Worm (Caenorhabditis elegans): ENCODE data around the gene glb-27.

Gene glb-27

DNA sequence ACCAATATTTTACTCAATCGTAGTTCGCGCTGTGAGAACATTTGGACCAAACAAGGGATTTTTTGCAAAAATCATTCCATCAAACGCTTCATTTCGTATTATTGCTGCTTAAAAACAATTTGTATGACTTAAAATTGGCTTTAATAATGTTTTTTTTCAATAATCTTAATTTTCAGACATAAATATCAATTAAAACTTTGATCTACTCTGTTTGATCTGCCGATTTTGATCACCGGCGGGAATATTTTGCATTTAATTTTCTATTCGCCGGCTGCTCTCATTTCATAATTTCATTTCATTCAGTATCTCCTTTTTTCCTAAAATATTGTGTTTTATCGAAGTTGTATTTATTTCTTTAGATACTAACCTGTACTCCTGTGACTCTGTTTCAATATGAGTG is 19.1 kb upstream of the glb-27 start, which contains the start of gene puf-5 (continued):
- no peak for TF ChIP-seq egrh-3 (GFP tag; IDR thresholded peaks at IDR 0.05)
- TF ChIP-seq cebp-2 (GFP tag; IDR thresholded peaks at IDR 0.05) = no peak
- TF ChIP-seq madf-3 (GFP tag; IDR thresholded peaks at IDR 0.05) = no peak
- no peak for TF ChIP-seq egl-18 (GFP tag; IDR thresholded peaks at IDR 0.05)

- no peak for TF ChIP-seq rcor-1 (GFP tag; IDR thresholded peaks at IDR 0.05)
- TF ChIP-seq zfh-2 (GFP tag; conservative IDR thresholded peaks at IDR 0.05) = no peak
- TF ChIP-seq B0019.2 (GFP tag; conservative IDR thresholded peaks at IDR 0.05) = no peak
- TF ChIP-seq Y67H2A.10 (GFP tag; conservative IDR thresholded peaks at IDR 0.05) = no peak
- TF ChIP-seq ztf-28 (GFP tag; IDR thresholded peaks at IDR 0.05) = no peak
- no peak for TF ChIP-seq ztf-6 (GFP tag; IDR thresholded peaks at IDR 0.05)
- no peak for TF ChIP-seq F52B5.7 (tag; optimal IDR thresholded peaks at IDR 0.05)
- TF ChIP-seq ztf-22 (GFP tag; optimal IDR thresholded peaks at IDR 0.05) = no peak
- no peak for TF ChIP-seq lag-1 (GFP tag; IDR thresholded peaks at IDR 0.05)
- no peak for TF ChIP-seq lsl-1 (GFP tag; optimal IDR thresholded peaks at IDR 0.05)
- no peak for TF ChIP-seq F22D6.2 (tag; optimal IDR thresholded peaks at IDR 0.05)
- no peak for TF ChIP-seq mxl-1 (tag; optimal IDR thresholded peaks at IDR 0.05)
- TF ChIP-seq ztf-26 (tag; optimal IDR thresholded peaks at IDR 0.05) = no peak
- no peak for TF ChIP-seq lsy-27 (tag; optimal IDR thresholded peaks at IDR 0.05; ENCODE audit: borderline replicate concordance, insufficient read depth)
These were observed 17.0 kb upstream of the glb-27 start, which contains the start of gene F54C9.7 for ce11 chrII:8573044-8573443. Gene F54C9.7, plus strand, starts transcription at chrII:8573344.

DNA sequence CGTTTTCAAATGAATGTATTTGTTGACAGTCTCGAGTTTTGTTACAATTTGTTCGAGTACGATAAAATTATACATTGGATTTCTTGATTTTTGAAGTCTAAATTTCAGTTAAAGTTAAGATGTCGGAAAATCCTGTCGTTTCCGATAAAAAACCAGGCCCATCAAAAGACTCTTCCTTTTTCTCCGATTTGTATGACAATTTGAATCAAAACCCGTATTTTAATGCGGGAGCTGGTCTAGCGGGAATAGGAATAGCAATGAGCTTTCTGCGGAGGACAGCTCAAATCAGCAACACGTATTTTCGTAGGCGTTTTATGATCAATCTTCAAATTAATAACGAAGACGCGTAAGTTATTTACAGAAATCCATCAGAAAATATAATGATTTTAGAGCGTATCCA is 14.9 kb upstream of the glb-27 start, which contains the start of gene bcs-1:
Gene bcs-1, plus strand, starts transcription at position 109 of the 400 bp plus-strand sequence.
- TF ChIP-seq ceh-91 (GFP tag; IDR thresholded peaks at IDR 0.05) (0 out of 2 replicates have a peak, but pooled peaks have one; percentile 10), ekl-4 (GFP tag; IDR thresholded peaks at IDR 0.05) (0 out of 2 replicates have a peak, but pooled peaks have one; percentile 20), cebp-1 (GFP tag; IDR thresholded peaks at IDR 0.05) (no peak), cebp-1 (tag; optimal IDR thresholded peaks at IDR 0.05) (no peak), mcd-1 (GFP tag; IDR thresholded peaks at IDR 0.05) (no peak), F33H1.4 (GFP tag; IDR thresholded peaks at IDR 0.05) (peak; percentile 19), B0336.3 (GFP tag; IDR thresholded peaks at IDR 0.05) (peak; percentile 52; the same call in 1 of the 2 replicates), madf-3 (GFP tag; IDR thresholded peaks at IDR 0.05) (0 out of 2 replicates have a peak, but pooled peaks have one; percentile 67), ceh-100 (GFP tag; IDR thresholded peaks at IDR 0.05) (0 out of 2 replicates have a peak, but pooled peaks have one; percentile 8), akir-1 (GFP tag; optimal IDR thresholded peaks at IDR 0.05) (no peak), attf-6 (GFP tag; IDR thresholded peaks at IDR 0.05) (peak; percentile 42), lsl-1 (GFP tag; optimal IDR thresholded peaks at IDR 0.05) (peak; percentile 26), Y53G8AR.9 (GFP tag; conservative IDR thresholded peaks at IDR 0.05) (peak; percentile 61; the same call in 1 of the 2 replicates), F39B2.1 (GFP tag; IDR thresholded peaks at IDR 0.05) (0 out of 2 replicates have a peak, but pooled peaks have one; percentile 44), lin-54 (GFP tag; optimal IDR thresholded peaks at IDR 0.05) (peak; percentile 10), snpc-1.1 (tag; optimal IDR thresholded peaks at IDR 0.05; ENCODE audit: insufficient read depth) (peak; percentile 36), snpc-4 (GFP tag; optimal IDR thresholded peaks at IDR 0.05) (peak; percentile 28), snpc-4 (tag; optimal IDR thresholded peaks at IDR 0.05) (no peak), madf-6 (GFP tag; IDR thresholded peaks at IDR 0.05) (peak; percentile 70; the same call in 1 of the 2 replicates), C17E4.6 (GFP tag; IDR thresholded peaks at IDR 0.05) (0 out of 2 replicates have a peak, but pooled peaks have one; percentile 14), rcor-1 (GFP tag; IDR thresholded peaks at IDR 0.05) (no peak)
